Fruit fly (Drosophila melanogaster): ENCODE measurements around the gene elm.
A peak's percentile ranks its signal among the peaks of the same experiment; 100 is the strongest.

The elm gene

DNA sequence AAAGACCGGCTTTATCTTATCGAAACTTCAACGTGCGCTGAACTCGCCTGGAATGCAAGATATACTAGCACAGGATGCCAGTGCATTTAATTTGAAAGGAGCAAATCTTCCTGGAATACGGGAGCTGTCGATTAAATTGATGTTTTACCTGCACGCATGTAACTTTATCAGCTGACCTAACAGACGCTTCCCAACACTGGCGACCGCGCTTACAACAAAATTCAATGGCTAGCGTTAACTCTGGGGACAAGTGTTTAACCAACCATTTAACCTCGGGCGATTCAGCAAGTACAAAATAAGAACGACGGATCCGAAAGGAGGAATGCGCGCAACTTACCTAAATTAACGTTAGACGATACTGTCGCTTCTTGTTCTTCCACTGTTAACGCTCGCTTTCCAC, 42.9 kb downstream of the elm start:
- TF ChIP-seq Dif (GFP tag; optimal IDR thresholded peaks at IDR 0.05; ENCODE audit: partially characterized antibody) (no peak), Mio (GFP tag; optimal IDR thresholded peaks at IDR 0.05) (no peak), dl (GFP tag; optimal IDR thresholded peaks at IDR 0.05; ENCODE audit: insufficient read depth in 1 of 2, partially characterized antibody in 2 of 2) (no peak), Rel (GFP tag; optimal IDR thresholded peaks at IDR 0.05) (no peak), Rel (tag; optimal IDR thresholded peaks at IDR 0.05) (no peak), dmrt93B (GFP tag; optimal IDR thresholded peaks at IDR 0.05) (no peak)

DNA sequence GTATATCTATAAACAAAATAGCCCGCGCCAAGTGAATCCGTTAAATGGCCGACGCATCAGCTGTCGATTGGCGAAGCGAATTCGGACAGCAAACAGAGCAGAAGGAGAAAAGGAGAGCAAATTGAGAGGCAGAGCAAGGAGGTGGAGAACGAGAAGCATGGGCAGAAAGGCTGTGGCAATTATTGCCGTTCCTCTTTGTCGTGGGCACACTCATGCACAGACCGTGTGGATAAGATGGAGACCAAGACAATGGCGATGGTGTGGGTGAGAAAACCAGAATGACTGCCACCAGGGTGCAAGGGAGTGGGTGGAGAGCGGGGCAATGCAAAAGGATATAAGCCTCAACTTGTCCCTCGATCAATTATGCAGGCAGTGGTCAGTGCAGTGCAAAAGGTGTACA, 43.5 kb downstream of the elm start:
- TF ChIP-seq Rel (GFP tag; optimal IDR thresholded peaks at IDR 0.05) (no peak), Rel (tag; optimal IDR thresholded peaks at IDR 0.05) (no peak), dmrt93B (GFP tag; optimal IDR thresholded peaks at IDR 0.05) (no peak), sage (GFP tag; optimal IDR thresholded peaks at IDR 0.05) (no peak), jim (GFP tag; optimal IDR thresholded peaks at IDR 0.05) (no peak), foxo (GFP tag; optimal IDR thresholded peaks at IDR 0.05) (no peak), lola (GFP tag; optimal IDR thresholded peaks at IDR 0.05) (no peak), fru (GFP tag; optimal IDR thresholded peaks at IDR 0.05) (peak; percentile 31), Abd-B (GFP tag; optimal IDR thresholded peaks at IDR 0.05) (no peak), rgr (GFP tag; optimal IDR thresholded peaks at IDR 0.05) (no peak), Myc (optimal IDR thresholded peaks at IDR 0.05) (no peak), Hnf4 (GFP tag; optimal IDR thresholded peaks at IDR 0.05) (no peak), Hr83 (GFP tag; optimal IDR thresholded peaks at IDR 0.05; ENCODE audit: poor library complexity, severe bottlenecking) (no peak), dsf (GFP tag; optimal IDR thresholded peaks at IDR 0.05; ENCODE audit: borderline replicate concordance) (no peak), pan (optimal IDR thresholded peaks at IDR 0.05) (no peak), psq (GFP tag; optimal IDR thresholded peaks at IDR 0.05) (peak; percentile 98), woc (GFP tag; optimal IDR thresholded peaks at IDR 0.05) (no peak), OdsH (GFP tag; optimal IDR thresholded peaks at IDR 0.05) (no peak), dl (GFP tag; optimal IDR thresholded peaks at IDR 0.05; ENCODE audit: insufficient read depth in 1 of 2, partially characterized antibody in 2 of 2) (peak in 1 of 2 experiments; percentile 28), Dfd (GFP tag; optimal IDR thresholded peaks at IDR 0.05) (no peak), CG9705 (GFP tag; optimal IDR thresholded peaks at IDR 0.05) (no peak)

DNA sequence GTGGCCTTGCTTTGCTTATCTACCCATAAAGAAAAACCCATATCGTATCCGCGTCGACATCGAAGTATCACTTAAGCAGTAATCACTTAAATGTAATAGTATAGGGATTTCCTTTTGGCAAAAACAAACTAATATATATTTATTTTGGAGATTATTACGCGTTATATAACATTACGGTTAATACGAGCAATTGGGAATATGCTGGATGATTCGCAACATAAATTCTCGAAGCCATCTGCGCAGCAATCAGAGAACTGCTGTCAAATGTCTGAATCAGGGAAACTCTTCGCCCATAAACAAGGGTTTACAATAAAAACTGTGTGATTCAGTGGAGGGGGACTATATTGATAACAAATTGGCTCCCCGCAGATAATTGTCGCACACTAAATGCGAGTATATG, 44.0 kb downstream of the elm start:
- TF ChIP-seq h (GFP tag; optimal IDR thresholded peaks at IDR 0.05) (no peak), psq (GFP tag; optimal IDR thresholded peaks at IDR 0.05) (no peak), Hr78 (GFP tag; optimal IDR thresholded peaks at IDR 0.05) (no peak), ey (GFP tag; optimal IDR thresholded peaks at IDR 0.05) (no peak), Sp1 (GFP tag; optimal IDR thresholded peaks at IDR 0.05) (no peak), sv (GFP tag; optimal IDR thresholded peaks at IDR 0.05) (no peak), Vsx2 (GFP tag; optimal IDR thresholded peaks at IDR 0.05; ENCODE audit: partially characterized antibody) (no peak), CG9705 (GFP tag; optimal IDR thresholded peaks at IDR 0.05) (no peak), Hr83 (GFP tag; optimal IDR thresholded peaks at IDR 0.05; ENCODE audit: poor library complexity, severe bottlenecking) (no peak), GATAd (GFP tag; optimal IDR thresholded peaks at IDR 0.05) (no peak), N (GFP tag; optimal IDR thresholded peaks at IDR 0.05) (no peak), Hnf4 (GFP tag; optimal IDR thresholded peaks at IDR 0.05) (no peak), Myc (optimal IDR thresholded peaks at IDR 0.05) (no peak), Jra (GFP tag; optimal IDR thresholded peaks at IDR 0.05) (no peak), Abd-B (GFP tag; optimal IDR thresholded peaks at IDR 0.05) (no peak)

DNA sequence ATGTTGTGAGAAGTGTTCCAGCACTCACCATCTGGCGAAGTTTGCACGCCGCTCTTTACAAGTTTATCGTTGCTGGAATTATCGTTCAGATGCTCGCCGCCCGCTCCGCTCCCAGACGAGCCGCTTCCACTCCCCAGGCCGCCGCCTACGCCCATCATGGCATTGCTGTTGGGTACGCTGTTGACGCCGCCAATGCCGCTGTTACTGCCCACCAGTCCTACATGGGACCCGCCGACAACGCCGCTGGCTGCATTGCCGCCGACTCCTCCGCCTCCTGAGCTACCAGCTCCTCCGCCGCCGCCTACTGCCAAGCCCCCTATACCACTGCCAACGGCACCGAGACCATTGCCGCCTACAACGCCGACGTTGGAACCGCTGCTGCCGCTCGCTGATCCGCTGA, 46.2 kb downstream of the elm start:
- TF ChIP-seq Mio (GFP tag; optimal IDR thresholded peaks at IDR 0.05) (no peak), Vsx2 (GFP tag; optimal IDR thresholded peaks at IDR 0.05; ENCODE audit: partially characterized antibody) (no peak), Rel (GFP tag; optimal IDR thresholded peaks at IDR 0.05) (no peak), Rel (tag; optimal IDR thresholded peaks at IDR 0.05) (no peak), N (GFP tag; optimal IDR thresholded peaks at IDR 0.05) (no peak), Abd-B (GFP tag; optimal IDR thresholded peaks at IDR 0.05) (no peak), jim (GFP tag; optimal IDR thresholded peaks at IDR 0.05) (no peak), foxo (GFP tag; optimal IDR thresholded peaks at IDR 0.05) (no peak), br (GFP tag; optimal IDR thresholded peaks at IDR 0.05) (no peak), woc (GFP tag; optimal IDR thresholded peaks at IDR 0.05) (no peak), fru (GFP tag; optimal IDR thresholded peaks at IDR 0.05) (no peak), dsf (GFP tag; optimal IDR thresholded peaks at IDR 0.05; ENCODE audit: borderline replicate concordance) (no peak), brk (GFP tag; optimal IDR thresholded peaks at IDR 0.05) (no peak), usp (GFP tag; optimal IDR thresholded peaks at IDR 0.05) (no peak), Sp1 (GFP tag; optimal IDR thresholded peaks at IDR 0.05) (no peak), OdsH (GFP tag; optimal IDR thresholded peaks at IDR 0.05) (no peak), dmrt93B (GFP tag; optimal IDR thresholded peaks at IDR 0.05) (no peak), sage (GFP tag; optimal IDR thresholded peaks at IDR 0.05) (no peak), CG9705 (GFP tag; optimal IDR thresholded peaks at IDR 0.05) (no peak), sv (GFP tag; optimal IDR thresholded peaks at IDR 0.05) (no peak), tai (GFP tag; optimal IDR thresholded peaks at IDR 0.05) (no peak)

Measured in whole organism, wandering third instar larva.